Fruit fly (Drosophila melanogaster) whole organism, adult: ENCODE measurements around the gene CG18622.

Source experiments
- CG11617 ChIP-seq: fragments of 200-800 bp; sonication (Bioruptor generic); optimal IDR thresholded peaks from 2 replicates; lab custom pipeline; 2017; ENCODE audit warnings: mild to moderate bottlenecking, missing biosample characterization, missing genetic modification reagents, missing genetic modification characterization
- cic ChIP-seq: fragments of 200-800 bp; sonication (Bioruptor generic); optimal IDR thresholded peaks from 2 replicates; lab custom pipeline; 2017; ENCODE audit warnings: missing biosample characterization, mild to moderate bottlenecking, missing genetic modification characterization, moderate library complexity
- cnc ChIP-seq, 2 experiments: fragments of >200 bp; optimal IDR thresholded peaks; 2 replicates each; lab custom pipeline; 2017
- kay ChIP-seq: fragments of 200-800 bp; sonication (Bioruptor generic); peaks from one replicate; lab custom pipeline; 2016; ENCODE audit warnings: missing biosample characterization, missing genetic modification characterization, borderline replicate concordance
- ovo ChIP-seq: fragments of 200-800 bp; sonication (Bioruptor generic); optimal IDR thresholded peaks from 2 replicates; lab custom pipeline; 2016; ENCODE audit warnings: missing biosample characterization, missing genetic modification characterization
- pad ChIP-seq: fragments of 200-800 bp; sonication (Bioruptor generic); optimal IDR thresholded peaks from 3 replicates; lab custom pipeline; 2017; ENCODE audit warnings: missing biosample characterization, missing genetic modification characterization, mild to moderate bottlenecking, moderate library complexity, missing genetic modification reagents
- tj ChIP-seq: fragments of 200-800 bp; sonication (Bioruptor generic); optimal IDR thresholded peaks from 3 replicates; lab custom pipeline; 2017; ENCODE audit warnings: missing biosample characterization, mild to moderate bottlenecking, missing genetic modification characterization, moderate library complexity

DNA sequence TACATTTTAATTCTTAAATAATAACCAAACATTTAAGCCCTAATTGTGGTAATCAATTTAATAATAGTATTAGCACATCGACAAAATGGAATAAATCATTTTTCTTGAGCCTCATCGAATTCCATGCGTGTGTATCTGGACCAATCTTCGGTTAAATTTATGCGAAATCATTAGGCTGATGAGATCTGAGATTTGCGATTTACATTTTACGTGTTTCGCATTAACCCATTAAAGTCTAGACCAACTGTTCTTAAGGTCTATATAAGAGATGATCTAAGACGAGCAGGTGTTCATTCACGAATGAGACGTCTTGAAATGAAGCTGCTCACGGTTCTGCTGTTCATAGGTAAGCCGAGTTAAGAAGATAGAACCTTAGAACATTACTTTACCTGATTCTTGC lies 44.0 kb upstream of the CG18622 start, which contains the start of gene CG31268:
- no peak for TF ChIP-seq ovo
- TF ChIP-seq cnc (optimal IDR thresholded peaks at IDR 0.05; lab: Kevin White, UChicago): no peak
- no peak for TF ChIP-seq pad
- TF ChIP-seq cic (GFP tag; lab: Kevin White, UChicago): no peak
- no peak for TF ChIP-seq tj (GFP tag; lab: Kevin White, UChicago)
- TF ChIP-seq kay (GFP tag; lab: Kevin White, UChicago): no peak
- no peak for TF ChIP-seq CG11617 (GFP tag; lab: Kevin White, UChicago)
